Fruit fly (Drosophila melanogaster) Kc167 (cell line): ENCODE measurements around the gene CG12231.
A peak's percentile ranks its signal among the peaks of the same experiment; 100 is the strongest.

Experiments
- Myc ChIP-seq: fragments of >200 bp; optimal IDR thresholded peaks from 2 replicates; lab custom pipeline; 2017; ENCODE audit warnings: missing external identifiers
- Sin3A ChIP-seq: fragments of >200 bp; optimal IDR thresholded peaks from 2 replicates; lab custom pipeline; 2018; ENCODE audit warnings: missing external identifiers
- h ChIP-seq: fragments of >200 bp; optimal IDR thresholded peaks from 3 replicates; lab custom pipeline; 2018; ENCODE audit warnings: missing external identifiers
- insv ChIP-seq: fragments of >200 bp; optimal IDR thresholded peaks from 3 replicates; lab custom pipeline; 2018; ENCODE audit warnings: missing external identifiers
- psq ChIP-seq: fragments of >200 bp; optimal IDR thresholded peaks from 2 replicates; lab custom pipeline; 2017; ENCODE audit warnings: missing external identifiers
- ttk ChIP-seq: sonication (Bioruptor generic); optimal IDR thresholded peaks from 2 replicates; lab custom pipeline; 2017; ENCODE audit warnings: missing external identifiers

The CG12231 gene

dm6 chrX:19531642-19532041 lies at the start of gene CG12231:
Gene CG12231 (minus strand): TSS chrX:19531742.
- TF ChIP-seq insv = no peak
- TF ChIP-seq psq (lab: Kevin White, UChicago) = no peak
- TF ChIP-seq Sin3A (lab: Kevin White, UChicago) = no peak
- no peak for TF ChIP-seq Myc (lab: Kevin White, UChicago)
- no peak for TF ChIP-seq h
- no peak for TF ChIP-seq ttk (lab: Kevin White, UChicago)

- TF ChIP-seq Sin3A (lab: Kevin White, UChicago) (no peak), psq (lab: Kevin White, UChicago) (no peak), h (no peak), ttk (lab: Kevin White, UChicago) (no peak), insv (no peak), Myc (lab: Kevin White, UChicago) (no peak)
These were observed 48.2 kb upstream of the CG12231 start, which contains the start of gene Tao for dm6 chrX:19579648-19580301. Gene Tao (minus strand): TSS chrX:19579800.

DNA sequence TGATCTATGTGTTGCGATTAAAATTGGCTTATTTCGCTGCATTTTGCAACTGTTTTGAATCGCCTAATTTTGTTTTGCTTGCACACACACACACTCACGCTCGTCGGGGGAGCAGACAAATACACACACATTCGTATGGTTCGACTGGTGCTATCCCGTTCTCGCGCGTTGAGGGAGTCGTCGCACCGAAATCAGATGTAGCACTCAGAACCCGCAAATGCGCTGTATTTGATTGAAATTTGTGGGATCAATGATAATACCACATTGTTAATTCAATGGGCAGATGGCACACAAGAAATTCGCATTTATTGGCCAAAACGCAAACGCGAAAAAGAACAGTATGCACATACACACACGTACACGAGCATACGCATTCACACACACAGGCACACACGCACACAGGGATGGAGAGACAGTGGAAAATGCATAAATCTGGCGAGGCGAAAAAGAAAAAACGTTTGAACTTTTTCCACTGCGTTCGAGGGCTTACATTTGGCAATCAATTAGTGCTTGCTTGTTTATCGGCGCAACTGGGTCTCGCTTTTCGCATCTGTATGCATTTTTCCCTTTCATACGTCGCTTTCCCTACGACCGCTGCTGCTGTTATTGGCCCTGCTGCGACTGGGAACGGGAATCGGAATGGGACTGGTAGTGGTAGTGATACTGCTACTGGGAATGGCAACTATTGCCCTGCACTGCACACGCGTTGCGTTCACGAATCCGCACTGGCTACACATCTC lies 47.5 kb upstream of the CG12231 start:
- TF ChIP-seq psq (lab: Kevin White, UChicago) (no peak), Sin3A (lab: Kevin White, UChicago) (no peak), h (no peak), Myc (lab: Kevin White, UChicago) (no peak), insv (no peak)

dm6 chrX:19577940-19578632 lies 46.5 kb upstream of the CG12231 start:
- TF ChIP-seq ttk (lab: Kevin White, UChicago) (peak; percentile 6), insv (no peak), h (no peak)

dm6 chrX:19573687-19574086 lies 42.1 kb upstream of the CG12231 start:
- TF ChIP-seq psq (lab: Kevin White, UChicago) = no peak
- no peak for TF ChIP-seq Sin3A (lab: Kevin White, UChicago)
- no peak for TF ChIP-seq insv
- no peak for TF ChIP-seq h
- TF ChIP-seq ttk (lab: Kevin White, UChicago) = no peak
- TF ChIP-seq Myc (lab: Kevin White, UChicago) = no peak

dm6 chrX:19565714-19566316 lies 34.3 kb upstream of the CG12231 start, which contains the start of the genes Grip84 and car:
Gene Grip84 (minus strand): TSS chrX:19565764.
Gene car (plus strand): TSS chrX:19566019.
- TF ChIP-seq Myc (lab: Kevin White, UChicago) = no peak

dm6 chrX:19549570-19549969 lies 18.0 kb upstream of the CG12231 start:
- TF ChIP-seq Myc (lab: Kevin White, UChicago) (no peak), Sin3A (lab: Kevin White, UChicago) (no peak), psq (lab: Kevin White, UChicago) (no peak), h (no peak), ttk (lab: Kevin White, UChicago) (no peak), insv (no peak)

dm6 chrX:19548438-19548837 lies 16.9 kb upstream of the CG12231 start:
- TF ChIP-seq Sin3A (lab: Kevin White, UChicago) (no peak), insv (no peak), ttk (lab: Kevin White, UChicago) (no peak), Myc (lab: Kevin White, UChicago) (no peak), psq (lab: Kevin White, UChicago) (no peak), h (no peak)

DNA sequence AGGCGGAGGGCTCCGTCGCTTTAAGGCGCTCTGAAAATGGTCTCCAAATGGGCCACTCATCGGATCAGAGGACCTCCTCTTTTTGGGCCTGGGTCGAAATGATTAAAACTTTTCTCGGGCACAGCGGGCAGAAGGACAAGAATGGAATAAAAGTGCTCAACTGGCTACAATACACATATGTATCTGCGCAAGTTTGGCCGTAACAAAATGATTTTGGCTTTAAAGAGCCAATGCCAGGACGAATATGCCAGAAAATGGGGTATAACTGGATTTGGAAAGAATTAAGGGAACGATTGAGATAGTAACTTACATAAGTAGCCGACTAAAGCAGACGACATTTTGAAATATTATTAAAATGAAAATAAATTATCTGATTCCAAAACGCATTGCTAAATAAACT lies 15.8 kb upstream of the CG12231 start, which contains the start of gene CG32532:
Gene CG32532, minus strand, starts transcription at position 101 of the 400 bp plus-strand sequence.
- TF ChIP-seq Sin3A (lab: Kevin White, UChicago) = no peak
- no peak for TF ChIP-seq ttk (lab: Kevin White, UChicago)
- no peak for TF ChIP-seq h
- TF ChIP-seq psq (lab: Kevin White, UChicago) = no peak
- TF ChIP-seq insv = no peak

- TF ChIP-seq Myc (lab: Kevin White, UChicago) = no peak
- no peak for TF ChIP-seq ttk (lab: Kevin White, UChicago)
- TF ChIP-seq Sin3A (lab: Kevin White, UChicago) = no peak
- TF ChIP-seq insv = no peak
- TF ChIP-seq psq (lab: Kevin White, UChicago) = no peak
- no peak for TF ChIP-seq h
These were observed 15.1 kb upstream of the CG12231 start for dm6 chrX:19546658-19547038.

DNA sequence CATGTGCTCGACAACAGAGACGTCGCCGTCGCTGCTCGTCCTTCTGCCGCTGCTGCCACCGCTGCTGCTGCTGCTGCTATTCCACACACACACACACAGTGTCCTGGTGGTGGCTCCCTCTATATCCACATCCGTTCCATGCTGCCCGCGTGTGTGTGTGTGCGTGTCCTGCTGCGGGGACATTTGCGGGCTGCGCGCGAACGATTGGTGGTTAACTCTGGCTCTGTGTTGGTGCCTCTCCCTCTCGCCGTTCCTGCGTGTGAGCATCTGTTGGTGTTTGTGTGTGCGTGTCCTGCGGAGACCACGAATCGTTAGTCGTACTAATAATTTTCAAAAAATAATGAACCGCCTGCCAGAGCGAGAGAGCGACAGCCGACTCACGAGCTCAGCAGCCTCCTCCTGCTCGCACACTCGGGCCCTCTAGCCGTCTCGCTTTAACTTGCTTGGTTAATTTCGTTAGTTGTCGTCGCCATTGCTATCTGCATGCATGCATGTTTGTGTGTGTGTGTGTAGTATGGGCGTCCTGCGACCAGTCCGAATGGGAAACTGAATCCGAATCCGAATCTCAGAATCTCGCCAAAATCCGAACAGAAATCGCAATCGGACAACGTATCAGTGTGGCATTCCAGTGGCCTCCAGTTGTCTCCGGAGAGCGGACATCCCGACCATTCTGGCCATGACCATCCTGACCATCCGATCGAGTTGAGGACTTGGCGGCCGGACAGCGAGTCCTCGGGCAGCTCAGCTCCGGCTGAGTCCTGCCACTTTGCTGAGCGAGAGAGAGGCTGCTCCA lies 14.5 kb upstream of the CG12231 start:
- TF ChIP-seq Myc (lab: Kevin White, UChicago) (no peak), ttk (lab: Kevin White, UChicago) (no peak), Sin3A (lab: Kevin White, UChicago) (no peak), insv (no peak)
